Worm (Caenorhabditis elegans): Measurements from ENCODE around the gene K02D3.1.

The K02D3.1 gene

ce11 chrX:13714710-13715109 is 8.0 kb downstream of the K02D3.1 start:
- TF ChIP-seq spr-3 (GFP tag; optimal IDR thresholded peaks at IDR 0.05) (no peak), lin-39 (tag; optimal IDR thresholded peaks at IDR 0.05) (no peak), Y105C5A.15 (GFP tag; IDR thresholded peaks at IDR 0.05) (no peak), zip-11 (GFP tag; IDR thresholded peaks at IDR 0.05) (no peak), nhr-48 (tag; optimal IDR thresholded peaks at IDR 0.05) (peak; percentile 33), ama-1 (optimal IDR thresholded peaks at IDR 0.05) (no peak), hif-1 (tag; optimal IDR thresholded peaks at IDR 0.05) (no peak), dmd-8 (GFP tag; IDR thresholded peaks at IDR 0.05) (peak; percentile 77), zip-2 (tag; optimal IDR thresholded peaks at IDR 0.05) (no peak), nhr-111 (GFP tag; optimal IDR thresholded peaks at IDR 0.05) (no peak), nhr-42 (GFP tag; IDR thresholded peaks at IDR 0.05) (no peak), dve-1 (tag; optimal IDR thresholded peaks at IDR 0.05; ENCODE audit: insufficient read depth) (peak; percentile 50), zfp-3 (GFP tag; conservative IDR thresholded peaks at IDR 0.05) (no peak), hlh-11 (tag; optimal IDR thresholded peaks at IDR 0.05) (peak; percentile 22), skn-1 (tag; optimal IDR thresholded peaks at IDR 0.05) (no peak), unc-130 (GFP tag; optimal IDR thresholded peaks at IDR 0.05) (no peak), mdl-1 (tag; optimal IDR thresholded peaks at IDR 0.05) (no peak), ctbp-1 (GFP tag; IDR thresholded peaks at IDR 0.05) (no peak), spr-1 (tag; optimal IDR thresholded peaks at IDR 0.05) (peak; percentile 7), nhr-76 (tag; optimal IDR thresholded peaks at IDR 0.05) (no peak), nhr-25 (tag; optimal IDR thresholded peaks at IDR 0.05; ENCODE audit: borderline replicate concordance, insufficient read depth) (no peak), daf-16 (GFP tag; optimal IDR thresholded peaks at IDR 0.05) (peak in 1 of 2 experiments; percentile 72), daf-16 (tag; optimal IDR thresholded peaks at IDR 0.05) (peak; percentile 33), zag-1 (tag; optimal IDR thresholded peaks at IDR 0.05) (no peak), Y5F2A.4 (GFP tag; optimal IDR thresholded peaks at IDR 0.05) (peak; percentile 35), duxl-1 (tag; optimal IDR thresholded peaks at IDR 0.05; ENCODE audit: poor library complexity) (no peak), mes-2 (tag; optimal IDR thresholded peaks at IDR 0.05; ENCODE audit: poor library complexity, severe bottlenecking) (peak; percentile 56), mxl-2 (GFP tag; conservative IDR thresholded peaks at IDR 0.05) (no peak), ceh-28 (tag; optimal IDR thresholded peaks at IDR 0.05) (no peak), F37D6.2 (tag; optimal IDR thresholded peaks at IDR 0.05) (no peak), mep-1 (tag; optimal IDR thresholded peaks at IDR 0.05) (no peak), ceh-44 (GFP tag; IDR thresholded peaks at IDR 0.05) (0 out of 2 replicates have a peak, but pooled peaks have one; percentile 39), daf-19 (GFP tag; conservative IDR thresholded peaks at IDR 0.05) (0 out of 2 replicates have a peak, but pooled peaks have one; percentile 45), gei-8 (GFP tag; optimal IDR thresholded peaks at IDR 0.05) (peak; percentile 42), ztf-7 (tag; optimal IDR thresholded peaks at IDR 0.05) (no peak), nhr-41 (GFP tag; IDR thresholded peaks at IDR 0.05) (0 out of 2 replicates have a peak, but pooled peaks have one; percentile 19), fos-1 (tag; optimal IDR thresholded peaks at IDR 0.05) (no peak), dmd-6 (GFP tag; IDR thresholded peaks at IDR 0.05) (peak; percentile 39; the same call in 1 of the 2 replicates), egl-27 (tag; optimal IDR thresholded peaks at IDR 0.05) (no peak), nhr-28 (tag; optimal IDR thresholded peaks at IDR 0.05) (no peak), vab-7 (GFP tag; IDR thresholded peaks at IDR 0.05) (peak; percentile 67; the same call in 1 of the 2 replicates), daf-12 (tag; optimal IDR thresholded peaks at IDR 0.05) (no peak), lin-13 (GFP tag; optimal IDR thresholded peaks at IDR 0.05) (no peak), T26A8.4 (GFP tag; IDR thresholded peaks at IDR 0.05) (peak; percentile 64), nhr-10 (tag; optimal IDR thresholded peaks at IDR 0.05) (no peak), hlh-30 (tag; optimal IDR thresholded peaks at IDR 0.05; ENCODE audit: insufficient read depth) (peak; percentile 86), mdt-29 (GFP tag; IDR thresholded peaks at IDR 0.05) (0 out of 2 replicates have a peak, but pooled peaks have one; percentile 43), ces-1 (GFP tag; optimal IDR thresholded peaks at IDR 0.05) (no peak), lin-15B (tag; optimal IDR thresholded peaks at IDR 0.05) (no peak), tra-1 (GFP tag; IDR thresholded peaks at IDR 0.05) (no peak), snpc-1.2 (GFP tag; IDR thresholded peaks at IDR 0.05) (peak; percentile 85)

All from whole organism, L4 larva.